Fruit fly (Drosophila melanogaster): ENCODE data around the gene CG13896.

dm6 chr3L:754612-755011 lies 43.0 kb upstream of the CG13896 start:
- TF ChIP-seq ttk (optimal IDR thresholded peaks at IDR 0.05) (no peak), psq (optimal IDR thresholded peaks at IDR 0.05) (no peak), h (optimal IDR thresholded peaks at IDR 0.05) (no peak), Myc (optimal IDR thresholded peaks at IDR 0.05) (no peak), Sin3A (optimal IDR thresholded peaks at IDR 0.05) (no peak)
